Worm (Caenorhabditis elegans) whole organism, L2 larva: Measurements from ENCODE around the gene F59B10.6.
A peak's percentile ranks its signal among the peaks of the same experiment; 100 is the strongest.

Source experiments
- C34F6.9 ChIP-seq: fragments of 150-350 bp; optimal IDR thresholded peaks from 2 replicates; lab custom pipeline; 2014; ENCODE audit warnings: missing biosample characterization, missing genetic modification characterization
- R02D3.7 ChIP-seq: fragments of 150-350 bp; optimal IDR thresholded peaks from 2 replicates; lab custom pipeline; 2014; ENCODE audit warnings: missing biosample characterization, missing genetic modification characterization
- ZK546.5 ChIP-seq: sonication (generic microtip); optimal IDR thresholded peaks from 2 replicates; lab custom pipeline; 2017; ENCODE audit warnings: missing biosample characterization, missing genetic modification characterization
- alr-1 ChIP-seq: fragments of 150-350 bp; optimal IDR thresholded peaks from 2 replicates; lab custom pipeline; 2014; ENCODE audit warnings: missing biosample characterization, missing genetic modification characterization
- aly-2 ChIP-seq: fragments of 150-350 bp; optimal IDR thresholded peaks from 2 replicates; lab custom pipeline; 2014; ENCODE audit warnings: missing biosample characterization, missing genetic modification characterization
- ama-1 ChIP-seq: fragments of 150-350 bp; optimal IDR thresholded peaks from 2 replicates; lab custom pipeline; 2018; ENCODE audit warnings: inconsistent platforms
- ceh-16 ChIP-seq: fragments of 150-350 bp; optimal IDR thresholded peaks from 2 replicates; lab custom pipeline; 2014; ENCODE audit warnings: missing biosample characterization, missing genetic modification characterization
- dmd-4 ChIP-seq: sonication (generic microtip); optimal IDR thresholded peaks from 2 replicates; lab custom pipeline; 2017; ENCODE audit warnings: missing biosample characterization, missing genetic modification characterization
- egl-27 ChIP-seq: sonication (generic microtip); optimal IDR thresholded peaks from 3 replicates; lab custom pipeline; 2017; ENCODE audit warnings: missing biosample characterization, missing genetic modification reagents, missing genetic modification characterization
- elt-1 ChIP-seq: fragments of 150-350 bp; optimal IDR thresholded peaks from 2 replicates; lab custom pipeline; 2014; ENCODE audit warnings: missing biosample characterization, missing genetic modification characterization
- elt-3 ChIP-seq: sonication (generic microtip); optimal IDR thresholded peaks from 2 replicates; lab custom pipeline; 2017; ENCODE audit warnings: missing biosample characterization, missing genetic modification characterization
- fos-1 ChIP-seq: fragments of 150-350 bp; optimal IDR thresholded peaks from 2 replicates; lab custom pipeline; 2014; ENCODE audit warnings: missing biosample characterization, missing genetic modification characterization
- gmeb-1 ChIP-seq: fragments of 150-350 bp; optimal IDR thresholded peaks from 2 replicates; lab custom pipeline; 2014; ENCODE audit warnings: missing biosample characterization, missing genetic modification characterization
- lin-11 ChIP-seq: fragments of 150-350 bp; sonication (generic microtip); optimal IDR thresholded peaks from 2 replicates; lab custom pipeline; 2014; ENCODE audit warnings: missing biosample characterization, missing genetic modification characterization, inconsistent platforms, mixed read lengths
- lin-13 ChIP-seq: fragments of 150-350 bp; optimal IDR thresholded peaks from 2 replicates; lab custom pipeline; 2014; ENCODE audit warnings: missing biosample characterization, missing genetic modification reagents, missing genetic modification characterization
- lin-39 ChIP-seq: fragments of 150-350 bp; optimal IDR thresholded peaks from 2 replicates; lab custom pipeline; 2014; ENCODE audit warnings: missing biosample characterization, missing genetic modification reagents, missing genetic modification characterization
- lsy-2 ChIP-seq, 2 experiments: fragments of 150-350 bp in 1 of 2; sonication (generic microtip) in 1 of 2; optimal IDR thresholded peaks; 2 replicates each; lab custom pipeline; 2014 to 2017; ENCODE audit warnings: missing biosample characterization in 2 of 2, missing genetic modification characterization in 2 of 2
- mbf-1 ChIP-seq: sonication (generic microtip); optimal IDR thresholded peaks from 2 replicates; lab custom pipeline; 2017; ENCODE audit warnings: missing biosample characterization, missing genetic modification characterization
- nhr-10 ChIP-seq: sonication (generic microtip); optimal IDR thresholded peaks from 2 replicates; lab custom pipeline; 2017; ENCODE audit warnings: missing biosample characterization, missing genetic modification characterization
- nhr-12 ChIP-seq: fragments of 150-350 bp; optimal IDR thresholded peaks from 2 replicates; lab custom pipeline; 2014; ENCODE audit warnings: missing biosample characterization, missing genetic modification characterization
- nhr-129 ChIP-seq: fragments of 150-350 bp; optimal IDR thresholded peaks from 2 replicates; lab custom pipeline; 2014; ENCODE audit warnings: missing biosample characterization, missing genetic modification characterization
- nhr-21 ChIP-seq: fragments of 150-350 bp; optimal IDR thresholded peaks from 2 replicates; lab custom pipeline; 2014; ENCODE audit warnings: missing biosample characterization, missing genetic modification characterization
- nhr-23 ChIP-seq: fragments of 150-350 bp; optimal IDR thresholded peaks from 2 replicates; lab custom pipeline; 2014; ENCODE audit warnings: missing biosample characterization, missing genetic modification reagents, missing genetic modification characterization
- nhr-237 ChIP-seq: fragments of 150-350 bp; optimal IDR thresholded peaks from 2 replicates; lab custom pipeline; 2014; ENCODE audit warnings: missing biosample characterization, missing genetic modification characterization
- nhr-25 ChIP-seq: fragments of 150-350 bp; sonication (generic microtip); optimal IDR thresholded peaks from 3 replicates; lab custom pipeline; 2014; ENCODE audit warnings: missing biosample characterization, missing genetic modification characterization
- nhr-77 ChIP-seq: fragments of 150-350 bp; optimal IDR thresholded peaks from 2 replicates; lab custom pipeline; 2014; ENCODE audit warnings: missing biosample characterization, missing genetic modification characterization
- peb-1 ChIP-seq: fragments of 150-350 bp; optimal IDR thresholded peaks from 2 replicates; lab custom pipeline; 2014; ENCODE audit warnings: missing biosample characterization, missing genetic modification characterization
- skn-1 ChIP-seq: sonication (generic microtip); optimal IDR thresholded peaks from 2 replicates; lab custom pipeline; 2017; ENCODE audit warnings: missing biosample characterization, missing genetic modification characterization
- sma-3 ChIP-seq: sonication (generic microtip); optimal IDR thresholded peaks from 2 replicates; lab custom pipeline; 2016; ENCODE audit warnings: missing genetic modification reagents, missing genetic modification characterization, missing compliant biosample characterization
- sma-9 ChIP-seq, 2 experiments: fragments of 150-350 bp in 1 of 2; sonication (generic microtip) in 1 of 2; optimal IDR thresholded peaks; 2 replicates each; lab custom pipeline; 2014 to 2016; ENCODE audit warnings: missing genetic modification characterization in 2 of 2, mild to moderate bottlenecking in 1 of 2, missing biosample characterization in 1 of 2, missing compliant biosample characterization in 1 of 2, missing genetic modification reagents in 1 of 2, moderate library complexity in 1 of 2
- snpc-4 ChIP-seq: fragments of 150-350 bp; optimal IDR thresholded peaks from 2 replicates; lab custom pipeline; 2014; ENCODE audit warnings: missing biosample characterization, missing genetic modification characterization
- unc-55 ChIP-seq: fragments of 150-350 bp; sonication (generic microtip); optimal IDR thresholded peaks from 3 replicates; lab custom pipeline; 2014; ENCODE audit warnings: missing biosample characterization, missing genetic modification reagents, missing genetic modification characterization
- zag-1 ChIP-seq: fragments of 150-350 bp; optimal IDR thresholded peaks from 2 replicates; lab custom pipeline; 2014; ENCODE audit warnings: missing biosample characterization, missing genetic modification characterization
- ztf-1 ChIP-seq: fragments of 200-800 bp; sonication (Bioruptor generic); conservative IDR thresholded peaks from 2 replicates; pipeline ENCODE4 v1.3.6; 2022; ENCODE audit warnings: missing genetic modification characterization, missing compliant biosample characterization
- ztf-11 ChIP-seq: sonication (generic microtip); optimal IDR thresholded peaks from 2 replicates; lab custom pipeline; 2017; ENCODE audit warnings: missing biosample characterization, missing genetic modification characterization

Gene F59B10.6

ce11 chrII:10548778-10549671 is 24.8 kb upstream of the F59B10.6 start (continued):
- no peak for TF ChIP-seq nhr-23 (tag; lab: Kevin White, UChicago)
- TF ChIP-seq lin-13 (GFP tag; lab: Kevin White, UChicago) = peak; percentile 86
- no peak for TF ChIP-seq dmd-4
- TF ChIP-seq R02D3.7 (tag; lab: Kevin White, UChicago) = no peak
- peak; percentile 70 to 85 for TF ChIP-seq lsy-2 (tag; optimal IDR thresholded peaks at IDR 0.05; lab: Kevin White, UChicago)
- peak; percentile 88 for TF ChIP-seq sma-9 (GFP tag; optimal IDR thresholded peaks at IDR 0.05; lab: Kevin White, UChicago)
- no peak for TF ChIP-seq sma-9 (tag; optimal IDR thresholded peaks at IDR 0.05; lab: Kevin White, UChicago)
- no peak for TF ChIP-seq lin-39
- TF ChIP-seq alr-1 (tag; lab: Kevin White, UChicago) = no peak
- TF ChIP-seq nhr-21 (tag; lab: Kevin White, UChicago) = peak; percentile 66

ce11 chrII:10547803-10548693 is 23.8 kb upstream of the F59B10.6 start:
- no peak for TF ChIP-seq mbf-1 (tag; lab: Kevin White, UChicago)
- peak; percentile 79 for TF ChIP-seq nhr-129 (tag; lab: Kevin White, UChicago)
- no peak for TF ChIP-seq lsy-2 (tag; optimal IDR thresholded peaks at IDR 0.05; lab: Kevin White, UChicago)
- TF ChIP-seq lin-39 = no peak
- TF ChIP-seq ztf-11 (tag; lab: Kevin White, UChicago) = no peak
- peak; percentile 6 for TF ChIP-seq unc-55
- peak; percentile 12 for TF ChIP-seq gmeb-1 (tag; lab: Kevin White, UChicago)
- peak; percentile 86 for TF ChIP-seq ama-1 (lab: Kevin White, UChicago)
- no peak for TF ChIP-seq egl-27 (tag; lab: Kevin White, UChicago)
- TF ChIP-seq snpc-4 (tag; lab: Kevin White, UChicago) = no peak
- no peak for TF ChIP-seq R02D3.7 (tag; lab: Kevin White, UChicago)
- TF ChIP-seq C34F6.9 (tag; lab: Kevin White, UChicago) = peak; percentile 7
- TF ChIP-seq nhr-10 (tag; lab: Kevin White, UChicago) = no peak
- no peak for TF ChIP-seq ceh-16 (tag; lab: Kevin White, UChicago)
- TF ChIP-seq elt-3 (tag; lab: Kevin White, UChicago) = no peak
- TF ChIP-seq nhr-12 (tag; lab: Kevin White, UChicago) = no peak
- no peak for TF ChIP-seq nhr-237 (tag; lab: Kevin White, UChicago)
- TF ChIP-seq aly-2 (tag; lab: Kevin White, UChicago) = no peak
- peak; percentile 23 for TF ChIP-seq lin-11
- TF ChIP-seq zag-1 = no peak
- no peak for TF ChIP-seq dmd-4
- no peak for TF ChIP-seq nhr-25 (tag; lab: Kevin White, UChicago)
- TF ChIP-seq skn-1 (tag; lab: Kevin White, UChicago) = no peak
- no peak for TF ChIP-seq peb-1 (tag; lab: Kevin White, UChicago)
- no peak for TF ChIP-seq elt-1 (tag; lab: Kevin White, UChicago)
- TF ChIP-seq sma-3 (GFP tag; lab: Kevin White, UChicago) = no peak
- TF ChIP-seq ZK546.5 (tag; lab: Kevin White, UChicago) = no peak
- no peak for TF ChIP-seq fos-1
- TF ChIP-seq ztf-1 (GFP tag; lab: Robert Waterston, UW) = no peak
- no peak for TF ChIP-seq nhr-77 (tag; lab: Kevin White, UChicago)
- peak; percentile 16 for TF ChIP-seq sma-9 (GFP tag; optimal IDR thresholded peaks at IDR 0.05; lab: Kevin White, UChicago)
- TF ChIP-seq sma-9 (tag; optimal IDR thresholded peaks at IDR 0.05; lab: Kevin White, UChicago) = no peak
- no peak for TF ChIP-seq alr-1 (tag; lab: Kevin White, UChicago)

- TF ChIP-seq nhr-129 (tag; lab: Kevin White, UChicago) (peak; percentile 0), lin-13 (GFP tag; lab: Kevin White, UChicago) (no peak)
Observed at ce11 chrII:10547311-10547710, 23.0 kb upstream of the F59B10.6 start.
